Worm (Caenorhabditis elegans): ENCODE measurements around the gene C15H9.5.

The C15H9.5 gene

DNA sequence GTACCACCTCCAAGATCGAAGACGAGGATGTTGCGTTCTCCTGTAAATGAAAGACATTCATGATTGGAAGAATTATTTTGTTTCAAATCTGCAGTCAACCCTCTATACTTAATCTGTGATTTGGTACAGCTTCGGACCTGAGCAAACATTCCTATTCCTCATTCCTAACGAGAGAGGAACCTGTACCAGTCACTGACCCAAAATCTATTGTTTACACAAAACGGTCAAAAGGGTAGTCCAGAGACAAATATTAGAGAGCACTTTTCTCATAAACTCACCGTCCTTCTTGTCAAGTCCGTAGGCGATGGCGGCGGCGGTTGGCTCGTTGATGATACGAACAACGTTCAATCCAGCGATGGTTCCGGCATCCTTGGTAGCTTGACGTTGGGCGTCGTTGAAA is 2.3 kb upstream of the C15H9.5 start:
- TF ChIP-seq pat-9 (tag; optimal IDR thresholded peaks at IDR 0.05) (no peak), unc-42 (tag; optimal IDR thresholded peaks at IDR 0.05) (no peak), madf-2 (tag; optimal IDR thresholded peaks at IDR 0.05) (no peak), sox-4 (tag; optimal IDR thresholded peaks at IDR 0.05) (no peak)

DNA sequence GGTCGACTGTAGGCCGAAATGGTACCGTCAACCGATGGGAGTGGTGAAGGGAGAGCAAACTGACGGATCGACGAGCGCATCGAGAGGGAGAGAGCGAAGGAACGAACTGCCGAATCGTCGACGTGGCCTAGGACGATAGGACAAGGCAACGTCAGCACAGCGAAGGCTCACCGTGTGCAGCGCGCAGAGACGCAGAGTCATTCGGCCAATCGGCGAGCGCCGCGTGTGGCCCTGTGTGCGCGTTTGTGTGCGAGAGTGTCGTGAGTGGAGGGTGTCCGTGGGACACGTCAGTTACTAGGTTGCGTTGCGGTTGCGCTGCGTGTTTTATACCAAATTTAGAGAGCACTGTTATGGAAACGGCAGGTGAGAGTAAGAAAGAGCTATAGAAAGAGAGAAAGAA is 1.1 kb upstream of the C15H9.5 start, which contains the start of gene hsp-3:
hsp-3 (minus strand) TSS at position 158 of the 400 bp plus-strand sequence.
- peak; percentile 100 for TF ChIP-seq nfya-1 (tag; optimal IDR thresholded peaks at IDR 0.05)
- peak; percentile 91 for TF ChIP-seq unc-55 (GFP tag; optimal IDR thresholded peaks at IDR 0.05)
- peak; percentile 81 for TF ChIP-seq ceh-22 (tag; optimal IDR thresholded peaks at IDR 0.05)
- peak; percentile 94 for TF ChIP-seq tbx-2 (tag; optimal IDR thresholded peaks at IDR 0.05)
- TF ChIP-seq ceh-18 (tag; optimal IDR thresholded peaks at IDR 0.05): peak; percentile 79
- no peak for TF ChIP-seq odd-2 (tag; optimal IDR thresholded peaks at IDR 0.05)
- TF ChIP-seq hlh-8 (tag; optimal IDR thresholded peaks at IDR 0.05): peak; percentile 54
- TF ChIP-seq eyg-1 (tag; optimal IDR thresholded peaks at IDR 0.05): peak; percentile 67
- no peak for TF ChIP-seq npax-4 (tag; optimal IDR thresholded peaks at IDR 0.05)
- no peak for TF ChIP-seq pha-2 (tag; optimal IDR thresholded peaks at IDR 0.05)
- TF ChIP-seq rnt-1 (tag; optimal IDR thresholded peaks at IDR 0.05): peak; percentile 75
- peak; percentile 84 for TF ChIP-seq ets-4 (tag; optimal IDR thresholded peaks at IDR 0.05)
- peak; percentile 59 for TF ChIP-seq ceh-30 (tag; optimal IDR thresholded peaks at IDR 0.05)
- TF ChIP-seq sdc-2 (tag; optimal IDR thresholded peaks at IDR 0.05): peak; percentile 86
- no peak for TF ChIP-seq Y22D7AL.16 (tag; optimal IDR thresholded peaks at IDR 0.05)
- peak; percentile 4 for TF ChIP-seq ceh-6 (GFP tag; optimal IDR thresholded peaks at IDR 0.05)
- TF ChIP-seq syd-9 (tag; optimal IDR thresholded peaks at IDR 0.05): peak; percentile 71
- TF ChIP-seq dve-1 (tag; optimal IDR thresholded peaks at IDR 0.05): peak; percentile 55
- no peak for TF ChIP-seq ttx-3 (tag; optimal IDR thresholded peaks at IDR 0.05)
- TF ChIP-seq hlh-6 (tag; optimal IDR thresholded peaks at IDR 0.05): peak; percentile 12
- peak; percentile 81 for TF ChIP-seq elt-2 (tag; optimal IDR thresholded peaks at IDR 0.05)
- TF ChIP-seq pax-1 (tag; optimal IDR thresholded peaks at IDR 0.05): peak; percentile 10
- no peak for TF ChIP-seq C38D4.7 (GFP tag; optimal IDR thresholded peaks at IDR 0.05)
- TF ChIP-seq ceh-34 (tag; optimal IDR thresholded peaks at IDR 0.05): peak; percentile 95
- no peak for TF ChIP-seq fkh-6 (tag; optimal IDR thresholded peaks at IDR 0.05)
- peak; percentile 85 for TF ChIP-seq hlh-30 (tag; optimal IDR thresholded peaks at IDR 0.05; ENCODE audit: insufficient read depth)
- TF ChIP-seq ceh-31 (tag; optimal IDR thresholded peaks at IDR 0.05): peak; percentile 90
- TF ChIP-seq hlh-13 (GFP tag; optimal IDR thresholded peaks at IDR 0.05): no peak
- TF ChIP-seq ztf-16 (tag; optimal IDR thresholded peaks at IDR 0.05): peak; percentile 69
- no peak for TF ChIP-seq zip-5 (tag; optimal IDR thresholded peaks at IDR 0.05)
- peak; percentile 67 for TF ChIP-seq ceh-14 (tag; optimal IDR thresholded peaks at IDR 0.05)
- TF ChIP-seq ceh-19 (GFP tag; optimal IDR thresholded peaks at IDR 0.05): peak; percentile 50
- TF ChIP-seq dmd-4 (tag; optimal IDR thresholded peaks at IDR 0.05; ENCODE audit: borderline replicate concordance): no peak
- TF ChIP-seq mec-3 (tag; optimal IDR thresholded peaks at IDR 0.05; ENCODE audit: borderline replicate concordance): no peak
- peak; percentile 40 for TF ChIP-seq lim-6 (tag; optimal IDR thresholded peaks at IDR 0.05)
- TF ChIP-seq pha-4 (tag; optimal IDR thresholded peaks at IDR 0.05): no peak
- TF ChIP-seq ref-2 (tag; optimal IDR thresholded peaks at IDR 0.05): peak; percentile 97
- TF ChIP-seq K09A11.1 (tag; optimal IDR thresholded peaks at IDR 0.05; ENCODE audit: insufficient read depth): peak; percentile 37
- peak; percentile 79 for TF ChIP-seq unc-42 (tag; optimal IDR thresholded peaks at IDR 0.05)
- peak; percentile 54 for TF ChIP-seq fax-1 (tag; optimal IDR thresholded peaks at IDR 0.05)
- no peak for TF ChIP-seq lin-11 (tag; optimal IDR thresholded peaks at IDR 0.05)
- peak; percentile 85 for TF ChIP-seq pros-1 (tag; optimal IDR thresholded peaks at IDR 0.05)
- peak; percentile 12 for TF ChIP-seq sox-2 (GFP tag; IDR thresholded peaks at IDR 0.05)
- no peak for TF ChIP-seq pag-3 (tag; optimal IDR thresholded peaks at IDR 0.05; ENCODE audit: borderline replicate concordance)
- TF ChIP-seq pqm-1 (tag; optimal IDR thresholded peaks at IDR 0.05): peak; percentile 88
- peak; percentile 2 for TF ChIP-seq che-1 (tag; optimal IDR thresholded peaks at IDR 0.05)
- TF ChIP-seq F13H6.1 (tag; optimal IDR thresholded peaks at IDR 0.05): peak; percentile 63
- peak; percentile 1 for TF ChIP-seq unc-86 (tag; optimal IDR thresholded peaks at IDR 0.05)
- TF ChIP-seq sox-4 (tag; optimal IDR thresholded peaks at IDR 0.05): no peak
- TF ChIP-seq pat-9 (tag; optimal IDR thresholded peaks at IDR 0.05): peak; percentile 52
